Worm (Caenorhabditis elegans): ENCODE data around the gene C46E10.1.

DNA sequence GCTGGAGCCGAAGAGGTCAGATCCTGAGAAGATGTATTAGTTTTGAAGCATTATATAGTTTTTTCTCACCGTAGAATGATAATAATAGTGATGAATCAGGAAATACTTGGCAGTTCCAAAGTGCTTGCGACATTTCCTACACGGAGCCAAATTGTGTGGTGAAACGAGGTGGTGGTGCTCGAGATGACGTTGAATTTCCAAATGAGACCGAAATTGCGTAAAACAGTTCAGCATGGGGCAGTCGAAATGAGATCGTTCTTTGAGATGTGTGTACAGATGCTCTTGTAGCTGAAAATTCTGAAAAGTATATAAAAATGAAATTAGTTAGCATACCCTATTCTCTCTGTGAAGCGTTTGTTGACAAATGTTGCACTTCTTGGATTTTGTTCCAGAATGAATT, 4.0 kb downstream of the C46E10.1 start, which contains the start of gene C46E10.8:
- no peak for TF ChIP-seq skn-1 (tag; optimal IDR thresholded peaks at IDR 0.05)
- TF ChIP-seq ama-1 (optimal IDR thresholded peaks at IDR 0.05): no peak
- no peak for TF ChIP-seq snpc-4 (tag; optimal IDR thresholded peaks at IDR 0.05)
- TF ChIP-seq lin-39 (tag; optimal IDR thresholded peaks at IDR 0.05): no peak
- TF ChIP-seq ceh-16 (tag; optimal IDR thresholded peaks at IDR 0.05): no peak
- no peak for TF ChIP-seq unc-62 (GFP tag; optimal IDR thresholded peaks at IDR 0.05)
- no peak for TF ChIP-seq dmd-4 (tag; optimal IDR thresholded peaks at IDR 0.05)
- no peak for TF ChIP-seq lsy-2 (tag; optimal IDR thresholded peaks at IDR 0.05)
- TF ChIP-seq ztf-4 (tag; optimal IDR thresholded peaks at IDR 0.05): no peak
- no peak for TF ChIP-seq aly-2 (tag; optimal IDR thresholded peaks at IDR 0.05)
- TF ChIP-seq nhr-11 (tag; optimal IDR thresholded peaks at IDR 0.05): no peak
- TF ChIP-seq ceh-82 (tag; optimal IDR thresholded peaks at IDR 0.05): no peak
- no peak for TF ChIP-seq nhr-10 (tag; optimal IDR thresholded peaks at IDR 0.05)
- TF ChIP-seq nhr-237 (tag; optimal IDR thresholded peaks at IDR 0.05): no peak

Measured in whole organism, L2 larva.